Fruit fly (Drosophila melanogaster): Measurements from ENCODE around the gene Gr5a.

Gr5a gene

dm6 chrX:5679933-5680667 is at the start of gene Gr5a, which contains the start of gene Tre1:
Gr5a (plus strand) TSS chrX:5680617.
Tre1 (minus strand) TSS chrX:5679977.
- no peak for TF ChIP-seq gl (tag; optimal IDR thresholded peaks at IDR 0.05)
- TF ChIP-seq Ets98B (GFP tag; IDR thresholded peaks at IDR 0.05): no peak
- no peak for TF ChIP-seq CG10348 (GFP tag; IDR thresholded peaks at IDR 0.05)
- TF ChIP-seq D1 (tag; optimal IDR thresholded peaks at IDR 0.05): no peak
- no peak for TF ChIP-seq CG4496 (GFP tag; IDR thresholded peaks at IDR 0.05)
- TF ChIP-seq CG13204 (GFP tag; optimal IDR thresholded peaks at IDR 0.05): no peak
- no peak for TF ChIP-seq CG17806 (tag; optimal IDR thresholded peaks at IDR 0.05)
- TF ChIP-seq rn (GFP tag; IDR thresholded peaks at IDR 0.05): no peak
- no peak for TF ChIP-seq fd96Ca (GFP tag; IDR thresholded peaks at IDR 0.05)

DNA sequence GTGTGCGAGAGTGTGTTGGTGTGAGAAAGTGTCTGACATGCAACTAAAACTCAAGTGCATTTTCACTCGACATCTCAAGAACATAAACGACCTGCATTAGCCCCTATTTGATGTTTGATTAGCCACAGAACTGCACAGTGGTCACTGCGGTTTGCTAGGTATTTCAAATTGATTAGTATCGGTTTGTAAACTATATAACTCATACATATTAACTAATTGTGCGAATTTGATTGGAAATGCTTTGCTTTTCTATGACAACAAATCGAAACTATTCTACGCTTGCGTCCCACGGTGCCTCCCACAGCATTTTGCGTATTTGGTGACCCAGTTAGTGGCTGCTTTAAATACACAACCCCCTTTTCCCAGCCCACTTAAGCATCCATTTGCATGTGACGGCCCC is 45.7 kb upstream of the Gr5a start:
- TF ChIP-seq CG32121 (GFP tag; IDR thresholded peaks at IDR 0.05) (peak; percentile 50; the same call in 1 of the 2 replicates), EcR (GFP tag; optimal IDR thresholded peaks at IDR 0.05) (no peak), D1 (tag; optimal IDR thresholded peaks at IDR 0.05) (no peak), CG9948 (tag; optimal IDR thresholded peaks at IDR 0.05) (no peak), CG13204 (GFP tag; optimal IDR thresholded peaks at IDR 0.05) (no peak), rn (GFP tag; IDR thresholded peaks at IDR 0.05) (no peak), gl (tag; optimal IDR thresholded peaks at IDR 0.05) (no peak), CG17806 (tag; optimal IDR thresholded peaks at IDR 0.05) (no peak), CG34367 (tag; optimal IDR thresholded peaks at IDR 0.05) (no peak), Ets98B (GFP tag; IDR thresholded peaks at IDR 0.05) (peak; percentile 40), Pif1A (GFP tag; optimal IDR thresholded peaks at IDR 0.05) (no peak), CG14655 (GFP tag; optimal IDR thresholded peaks at IDR 0.05) (no peak), Pif1B (GFP tag; optimal IDR thresholded peaks at IDR 0.05) (no peak), CG15710 (tag; optimal IDR thresholded peaks at IDR 0.05) (no peak), Snoo (tag; optimal IDR thresholded peaks at IDR 0.05) (no peak), fd96Ca (GFP tag; IDR thresholded peaks at IDR 0.05) (peak; percentile 68), CG8159 (tag; optimal IDR thresholded peaks at IDR 0.05) (no peak), CG4496 (GFP tag; IDR thresholded peaks at IDR 0.05) (0 out of 3 replicates have a peak, but pooled peaks have one; percentile 48), CG10348 (GFP tag; IDR thresholded peaks at IDR 0.05) (no peak), CG12605 (GFP tag; IDR thresholded peaks at IDR 0.05) (no peak), CG8301 (tag; optimal IDR thresholded peaks at IDR 0.05) (no peak)

DNA sequence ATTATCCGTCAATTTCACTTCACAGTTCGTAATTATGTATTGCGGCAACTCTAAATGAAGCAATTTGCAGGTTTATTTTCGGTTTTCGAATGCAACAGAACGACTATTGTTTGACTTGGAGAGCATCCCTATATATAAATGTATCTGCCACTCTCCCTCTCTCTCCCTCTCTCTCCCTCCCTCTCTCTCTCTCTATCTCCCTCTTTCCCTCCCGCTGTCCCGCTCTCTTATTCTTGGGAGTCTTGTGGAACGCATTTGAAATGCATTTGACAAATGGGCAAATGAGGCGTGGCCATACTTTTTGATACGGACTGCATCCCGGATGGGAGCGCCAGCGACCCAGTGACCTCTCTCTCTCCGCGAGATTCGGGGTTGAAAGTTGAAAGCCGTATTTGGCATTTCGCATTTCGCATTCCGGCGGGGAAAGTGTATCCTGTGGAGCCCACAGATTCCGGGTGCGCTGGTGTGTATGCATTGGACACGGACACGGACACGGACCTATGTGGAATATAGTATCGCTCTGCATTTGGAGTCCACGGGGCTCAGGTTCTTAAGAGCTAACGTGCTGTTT is 43.8 kb upstream of the Gr5a start:
- TF ChIP-seq CG12605 (GFP tag; IDR thresholded peaks at IDR 0.05) (no peak), CG34367 (tag; optimal IDR thresholded peaks at IDR 0.05) (no peak), CG14655 (GFP tag; optimal IDR thresholded peaks at IDR 0.05) (no peak), CG17806 (tag; optimal IDR thresholded peaks at IDR 0.05) (no peak), CG9948 (tag; optimal IDR thresholded peaks at IDR 0.05) (no peak), CG32121 (GFP tag; IDR thresholded peaks at IDR 0.05) (no peak), CG15710 (tag; optimal IDR thresholded peaks at IDR 0.05) (no peak), CG4496 (GFP tag; IDR thresholded peaks at IDR 0.05) (no peak), CG10348 (GFP tag; IDR thresholded peaks at IDR 0.05) (no peak), CG8159 (tag; optimal IDR thresholded peaks at IDR 0.05) (no peak), gl (tag; optimal IDR thresholded peaks at IDR 0.05) (no peak), D1 (tag; optimal IDR thresholded peaks at IDR 0.05) (no peak), Ets98B (GFP tag; IDR thresholded peaks at IDR 0.05) (no peak), Pif1A (GFP tag; optimal IDR thresholded peaks at IDR 0.05) (no peak)

dm6 chrX:5637543-5637942 is 42.9 kb upstream of the Gr5a start:
- TF ChIP-seq Snoo (tag; optimal IDR thresholded peaks at IDR 0.05) (no peak), fd96Ca (GFP tag; IDR thresholded peaks at IDR 0.05) (no peak), Pif1B (GFP tag; optimal IDR thresholded peaks at IDR 0.05) (no peak), Pif1A (GFP tag; optimal IDR thresholded peaks at IDR 0.05) (no peak), CG8159 (tag; optimal IDR thresholded peaks at IDR 0.05) (no peak), CG9948 (tag; optimal IDR thresholded peaks at IDR 0.05) (no peak), rn (GFP tag; IDR thresholded peaks at IDR 0.05) (no peak), CG8301 (tag; optimal IDR thresholded peaks at IDR 0.05) (no peak), CG17806 (tag; optimal IDR thresholded peaks at IDR 0.05) (no peak), CG34367 (tag; optimal IDR thresholded peaks at IDR 0.05) (no peak)

DNA sequence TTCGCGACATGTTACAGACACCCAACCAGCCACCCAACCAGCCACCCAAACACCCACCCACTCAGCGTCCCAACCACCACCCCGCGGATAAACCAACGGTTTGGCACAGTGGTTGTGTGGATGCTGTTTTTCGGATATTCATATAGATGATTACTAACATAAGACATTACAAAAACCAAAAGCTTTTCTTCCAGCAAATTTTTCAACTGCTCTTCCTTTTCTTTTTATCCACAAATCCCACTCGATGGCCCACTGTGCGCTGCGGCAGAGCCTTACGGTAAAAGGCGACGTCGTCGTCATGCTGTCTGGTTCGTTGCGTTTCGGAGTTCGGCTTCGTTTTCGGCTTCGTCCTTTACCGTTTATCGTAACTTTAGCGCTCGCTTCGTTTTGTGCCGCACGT is 41.8 kb upstream of the Gr5a start:
- peak; percentile 25 for TF ChIP-seq CG8301 (tag; optimal IDR thresholded peaks at IDR 0.05)
- no peak for TF ChIP-seq CG10348 (GFP tag; IDR thresholded peaks at IDR 0.05)
- TF ChIP-seq CG9948 (tag; optimal IDR thresholded peaks at IDR 0.05): no peak
- peak; percentile 59 for TF ChIP-seq Ets98B (GFP tag; IDR thresholded peaks at IDR 0.05)
- TF ChIP-seq fd96Ca (GFP tag; IDR thresholded peaks at IDR 0.05): peak; percentile 70
- TF ChIP-seq CG32121 (GFP tag; IDR thresholded peaks at IDR 0.05): peak; percentile 34; the same call in 1 of the 2 replicates
- no peak for TF ChIP-seq EcR (GFP tag; optimal IDR thresholded peaks at IDR 0.05)
- TF ChIP-seq Snoo (tag; optimal IDR thresholded peaks at IDR 0.05): no peak
- no peak for TF ChIP-seq gl (tag; optimal IDR thresholded peaks at IDR 0.05)
- no peak for TF ChIP-seq CG17806 (tag; optimal IDR thresholded peaks at IDR 0.05)
- peak; percentile 32; the same call in 1 of the 2 replicates for TF ChIP-seq CG12605 (GFP tag; IDR thresholded peaks at IDR 0.05)
- TF ChIP-seq Pif1B (GFP tag; optimal IDR thresholded peaks at IDR 0.05): peak; percentile 26
- TF ChIP-seq CG13204 (GFP tag; optimal IDR thresholded peaks at IDR 0.05): no peak
- peak; percentile 30 for TF ChIP-seq CG8159 (tag; optimal IDR thresholded peaks at IDR 0.05)
- no peak for TF ChIP-seq Pif1A (GFP tag; optimal IDR thresholded peaks at IDR 0.05)
- peak; percentile 40 for TF ChIP-seq CG15710 (tag; optimal IDR thresholded peaks at IDR 0.05)
- no peak for TF ChIP-seq D1 (tag; optimal IDR thresholded peaks at IDR 0.05)
- TF ChIP-seq CG34367 (tag; optimal IDR thresholded peaks at IDR 0.05): peak; percentile 15
- peak; percentile 84 for TF ChIP-seq CG4496 (GFP tag; IDR thresholded peaks at IDR 0.05)
- no peak for TF ChIP-seq rn (GFP tag; IDR thresholded peaks at IDR 0.05)
- peak; percentile 36 for TF ChIP-seq CG14655 (GFP tag; optimal IDR thresholded peaks at IDR 0.05)
